Worm (Caenorhabditis elegans): ENCODE data around the gene scb-1.
A peak's percentile ranks its signal among the peaks of the same experiment; 100 is the strongest.

The scb-1 gene

DNA sequence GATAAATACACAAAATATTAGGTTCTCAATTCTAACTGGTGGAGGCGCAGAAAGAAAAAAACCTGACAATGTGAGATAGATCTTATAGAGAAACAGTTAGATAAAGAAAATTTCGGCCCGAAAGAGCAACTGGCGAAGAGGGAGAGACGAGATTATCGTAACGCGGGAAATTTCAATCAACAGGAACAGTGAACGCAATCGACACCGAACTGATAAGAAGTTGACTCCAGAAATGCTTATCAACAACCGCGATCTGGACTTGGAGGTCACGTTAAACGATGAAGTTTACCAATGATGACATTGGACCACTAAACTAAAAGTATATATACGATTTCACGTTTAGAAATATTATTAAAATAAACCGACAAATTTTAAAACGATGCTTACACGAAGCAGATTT lies 43.1 kb downstream of the scb-1 start (continued):
- TF ChIP-seq repo-1 (tag; optimal IDR thresholded peaks at IDR 0.05) (peak; percentile 64), mel-28 (tag; optimal IDR thresholded peaks at IDR 0.05; ENCODE audit: borderline replicate concordance) (no peak), nhr-120 (GFP tag; IDR thresholded peaks at IDR 0.05) (0 out of 2 replicates have a peak, but pooled peaks have one; percentile 32), ztf-26 (tag; optimal IDR thresholded peaks at IDR 0.05) (no peak), Y67H2A.10 (GFP tag; conservative IDR thresholded peaks at IDR 0.05) (no peak), hrde-1 (tag; optimal IDR thresholded peaks at IDR 0.05; ENCODE audit: borderline replicate concordance) (peak; percentile 85), F55B11.4 (tag; optimal IDR thresholded peaks at IDR 0.05; ENCODE audit: borderline replicate concordance, insufficient read depth) (no peak), bed-2 (GFP tag; IDR thresholded peaks at IDR 0.05) (0 out of 2 replicates have a peak, but pooled peaks have one; percentile 48), Y53G8AR.9 (GFP tag; conservative IDR thresholded peaks at IDR 0.05) (peak; percentile 95), lag-1 (GFP tag; IDR thresholded peaks at IDR 0.05) (no peak), aptf-2 (GFP tag; conservative IDR thresholded peaks at IDR 0.05) (no peak), chd-7 (tag; optimal IDR thresholded peaks at IDR 0.05) (peak; percentile 66), gei-17 (GFP tag; optimal IDR thresholded peaks at IDR 0.05) (no peak), snpc-1.1 (tag; optimal IDR thresholded peaks at IDR 0.05; ENCODE audit: insufficient read depth) (no peak), fkh-3 (tag; optimal IDR thresholded peaks at IDR 0.05) (no peak), bed-1 (GFP tag; IDR thresholded peaks at IDR 0.05) (0 out of 2 replicates have a peak, but pooled peaks have one; percentile 74), mes-4 (tag; optimal IDR thresholded peaks at IDR 0.05) (no peak), K12H6.12 (tag; optimal IDR thresholded peaks at IDR 0.05) (no peak), xnd-1 (tag; optimal IDR thresholded peaks at IDR 0.05) (peak; percentile 9), atf-7 (tag; optimal IDR thresholded peaks at IDR 0.05) (peak; percentile 70), rpc-1 (optimal IDR thresholded peaks at IDR 0.05) (no peak), rpc-1 (tag; optimal IDR thresholded peaks at IDR 0.05) (no peak), nhr-80 (tag; optimal IDR thresholded peaks at IDR 0.05) (peak; percentile 20), F57C9.4 (tag; optimal IDR thresholded peaks at IDR 0.05) (no peak), B0336.3 (GFP tag; IDR thresholded peaks at IDR 0.05) (peak; percentile 93), Y95B8A.8 (GFP tag; IDR thresholded peaks at IDR 0.05) (peak; percentile 64), lin-35 (GFP tag; optimal IDR thresholded peaks at IDR 0.05) (peak in 1 of 3 experiments; percentile 81), athp-1 (tag; optimal IDR thresholded peaks at IDR 0.05) (peak; percentile 72), ztf-3 (GFP tag; optimal IDR thresholded peaks at IDR 0.05) (no peak), ZK185.1 (tag; optimal IDR thresholded peaks at IDR 0.05; ENCODE audit: poor library complexity, severe bottlenecking) (peak; percentile 43), hlh-12 (tag; optimal IDR thresholded peaks at IDR 0.05) (no peak), hmg-1.2 (GFP tag; IDR thresholded peaks at IDR 0.05) (peak; percentile 34; the same call in 1 of the 2 replicates), unc-62 (GFP tag; optimal IDR thresholded peaks at IDR 0.05) (no peak), D2030.7 (GFP tag; IDR thresholded peaks at IDR 0.05) (0 out of 2 replicates have a peak, but pooled peaks have one; percentile 30), him-1 (tag; optimal IDR thresholded peaks at IDR 0.05) (peak; percentile 67), nhr-27 (tag; optimal IDR thresholded peaks at IDR 0.05) (no peak), cebp-1 (GFP tag; IDR thresholded peaks at IDR 0.05) (no peak), cebp-1 (tag; optimal IDR thresholded peaks at IDR 0.05) (peak; percentile 40), rec-8 (tag; optimal IDR thresholded peaks at IDR 0.05) (peak in 1 of 2 experiments; percentile 2), lir-1 (GFP tag; conservative IDR thresholded peaks at IDR 0.05) (no peak), F10E7.11 (tag; optimal IDR thresholded peaks at IDR 0.05) (peak; percentile 83), pha-4 (tag; optimal IDR thresholded peaks at IDR 0.05) (no peak), sea-2 (GFP tag; IDR thresholded peaks at IDR 0.05) (no peak), dpff-1 (tag; optimal IDR thresholded peaks at IDR 0.05) (no peak), let-526 (GFP tag; IDR thresholded peaks at IDR 0.05) (0 out of 2 replicates have a peak, but pooled peaks have one; percentile 7), ceh-58 (GFP tag; IDR thresholded peaks at IDR 0.05) (0 out of 2 replicates have a peak, but pooled peaks have one; percentile 70), die-1 (tag; optimal IDR thresholded peaks at IDR 0.05) (peak; percentile 67), hsf-1 (GFP tag; IDR thresholded peaks at IDR 0.05) (peak; percentile 86), tbx-9 (tag; optimal IDR thresholded peaks at IDR 0.05; ENCODE audit: borderline replicate concordance) (no peak)

Data from whole organism, young adult.